Worm (Caenorhabditis elegans) whole organism, young adult: ENCODE data around the gene mam-4.

Source experiments
- F10E7.11 ChIP-seq: sonication (generic microtip); optimal IDR thresholded peaks from 2 replicates; lab custom pipeline; 2017; ENCODE audit warnings: mild to moderate bottlenecking, missing genetic modification characterization, moderate library complexity, missing compliant biosample characterization
- F22D6.2 ChIP-seq: sonication (generic microtip); optimal IDR thresholded peaks from 2 replicates; lab custom pipeline; 2016; ENCODE audit warnings: mild to moderate bottlenecking, missing genetic modification characterization, missing compliant biosample characterization
- F39B2.1 ChIP-seq: fragments of 200-800 bp; sonication (Bioruptor generic); IDR thresholded peaks from 2 replicates; pipeline ENCODE4 v1.3.6; 2022; ENCODE audit warnings: missing genetic modification reagents, missing genetic modification characterization, missing compliant biosample characterization
- F55B11.4 ChIP-seq: sonication (generic microtip); optimal IDR thresholded peaks from 2 replicates; lab custom pipeline; 2016; ENCODE audit warnings: missing compliant biosample characterization, missing genetic modification characterization, borderline replicate concordance; ENCODE audit not compliant: insufficient read depth
- F57C9.4 ChIP-seq: sonication (generic microtip); optimal IDR thresholded peaks from 2 replicates; lab custom pipeline; 2017; ENCODE audit warnings: mild to moderate bottlenecking, missing genetic modification characterization, missing compliant biosample characterization
- K12H6.12 ChIP-seq: fragments of 200-800 bp; sonication (Bioruptor generic); optimal IDR thresholded peaks from 2 replicates; lab custom pipeline; 2018; ENCODE audit warnings: mild to moderate bottlenecking, missing genetic modification characterization, missing compliant biosample characterization
- T07F8.4 ChIP-seq: sonication (generic microtip); optimal IDR thresholded peaks from 2 replicates; lab custom pipeline; 2016; ENCODE audit warnings: mild to moderate bottlenecking, missing genetic modification characterization, moderate library complexity, missing compliant biosample characterization
- Y56A3A.18 ChIP-seq: fragments of 200-800 bp; sonication (Bioruptor generic); IDR thresholded peaks from 2 replicates; pipeline ENCODE4 v1.3.6; 2022; ENCODE audit warnings: missing genetic modification reagents, missing genetic modification characterization, missing compliant biosample characterization
- ama-1 ChIP-seq, 3 experiments: fragments of 150-350 bp in 1 of 3; sonication (generic microtip) in 2 of 3; optimal IDR thresholded peaks; 2 replicates each; lab custom pipeline; 2014 to 2018; ENCODE audit warnings: missing biosample characterization in 2 of 3, missing genetic modification characterization in 2 of 3, missing genetic modification reagents in 2 of 3
- atf-7 ChIP-seq: sonication (generic microtip); optimal IDR thresholded peaks from 2 replicates; lab custom pipeline; 2017; ENCODE audit warnings: mild to moderate bottlenecking, missing genetic modification characterization, missing compliant biosample characterization
- attf-3 ChIP-seq: fragments of 200-800 bp; sonication (Bioruptor generic); conservative IDR thresholded peaks from 2 replicates; pipeline ENCODE4 v1.3.6; 2022; ENCODE audit warnings: missing genetic modification reagents, missing genetic modification characterization, missing compliant biosample characterization
- ceh-100 ChIP-seq: fragments of 200-800 bp; sonication (Bioruptor generic); IDR thresholded peaks from 2 replicates; pipeline ENCODE4 v1.3.6; 2022; ENCODE audit warnings: missing genetic modification reagents, missing genetic modification characterization, missing compliant biosample characterization
- ceh-27 ChIP-seq: fragments of 200-800 bp; sonication (Bioruptor generic); optimal IDR thresholded peaks from 2 replicates; lab custom pipeline; 2018; ENCODE audit warnings: mild to moderate bottlenecking, missing genetic modification characterization, moderate library complexity, missing compliant biosample characterization
- ceh-58 ChIP-seq: fragments of 200-800 bp; sonication (Bioruptor generic); IDR thresholded peaks from 2 replicates; pipeline ENCODE4 v1.3.6; 2022; ENCODE audit warnings: missing genetic modification characterization, missing compliant biosample characterization
- ceh-79 ChIP-seq: sonication (generic microtip); optimal IDR thresholded peaks from 2 replicates; lab custom pipeline; 2017; ENCODE audit warnings: mild to moderate bottlenecking, missing genetic modification characterization, missing compliant biosample characterization
- ceh-91 ChIP-seq: fragments of 200-800 bp; sonication (Bioruptor generic); IDR thresholded peaks from 2 replicates; pipeline ENCODE4 v1.3.6; 2022; ENCODE audit warnings: missing genetic modification reagents, missing genetic modification characterization, missing compliant biosample characterization
- egl-18 ChIP-seq: fragments of 200-800 bp; sonication (Bioruptor generic); IDR thresholded peaks from 2 replicates; pipeline ENCODE4 v1.3.6; 2022; ENCODE audit warnings: missing genetic modification reagents, missing genetic modification characterization, missing compliant biosample characterization
- ekl-4 ChIP-seq: fragments of 200-800 bp; sonication (Bioruptor generic); IDR thresholded peaks from 2 replicates; pipeline ENCODE4 v1.3.6; 2022; ENCODE audit warnings: missing genetic modification reagents, missing genetic modification characterization, missing compliant biosample characterization
- ets-4 ChIP-seq: fragments of 200-800 bp; sonication (Bioruptor generic); optimal IDR thresholded peaks from 2 replicates; lab custom pipeline; 2018; ENCODE audit warnings: mild to moderate bottlenecking, missing genetic modification characterization, missing compliant biosample characterization
- hlh-12 ChIP-seq: sonication (generic microtip); optimal IDR thresholded peaks from 2 replicates; lab custom pipeline; 2016; ENCODE audit warnings: missing genetic modification characterization, missing compliant biosample characterization
- hlh-26 ChIP-seq: fragments of 200-800 bp; sonication (Bioruptor generic); conservative IDR thresholded peaks from 2 replicates; pipeline ENCODE4 v1.3.6; 2022; ENCODE audit warnings: missing genetic modification reagents, missing genetic modification characterization, missing compliant biosample characterization
- hmg-1.2 ChIP-seq: fragments of 200-800 bp; sonication (Bioruptor generic); IDR thresholded peaks from 2 replicates; pipeline ENCODE4 v1.3.6; 2022; ENCODE audit warnings: missing genetic modification reagents, missing genetic modification characterization, missing compliant biosample characterization
- let-526 ChIP-seq: fragments of 200-800 bp; sonication (Bioruptor generic); IDR thresholded peaks from 2 replicates; pipeline ENCODE4 v1.3.6; 2022; ENCODE audit warnings: missing genetic modification reagents, missing genetic modification characterization, missing compliant biosample characterization
- let-607 ChIP-seq, 2 experiments: fragments of 200-800 bp in 1 of 2; sonication (Bioruptor generic) in 1 of 2; sonication (generic microtip) in 1 of 2; optimal IDR thresholded peaks; 2 replicates each; lab custom pipeline; 2016 to 2018; ENCODE audit warnings: mild to moderate bottlenecking in 2 of 2, missing compliant biosample characterization in 2 of 2, missing genetic modification characterization in 2 of 2, moderate library complexity in 2 of 2, missing genotype in 1 of 2
- lin-54 ChIP-seq: fragments of 200-800 bp; sonication (Bioruptor generic); optimal IDR thresholded peaks from 2 replicates; lab custom pipeline; 2018; ENCODE audit warnings: mild to moderate bottlenecking, missing genetic modification characterization, missing compliant biosample characterization
- lsy-27 ChIP-seq: sonication (generic microtip); optimal IDR thresholded peaks from 2 replicates; lab custom pipeline; 2017; ENCODE audit warnings: missing genetic modification characterization, mild to moderate bottlenecking, missing compliant biosample characterization, antibody characterized with exemption, missing genotype, borderline replicate concordance; ENCODE audit not compliant: insufficient read depth
- madf-10 ChIP-seq: sonication (generic microtip); optimal IDR thresholded peaks from 2 replicates; lab custom pipeline; 2016; ENCODE audit warnings: mild to moderate bottlenecking, missing genetic modification characterization, missing compliant biosample characterization
- mcd-1 ChIP-seq: fragments of 200-800 bp; sonication (Bioruptor generic); IDR thresholded peaks from 2 replicates; pipeline ENCODE4 v1.3.6; 2022; ENCODE audit warnings: missing genetic modification reagents, missing genetic modification characterization, missing compliant biosample characterization
- mxl-1 ChIP-seq: sonication (generic microtip); optimal IDR thresholded peaks from 2 replicates; lab custom pipeline; 2016; ENCODE audit warnings: missing genetic modification characterization, missing compliant biosample characterization
- nhr-179 ChIP-seq: sonication (generic microtip); optimal IDR thresholded peaks from 2 replicates; lab custom pipeline; 2016; ENCODE audit warnings: mild to moderate bottlenecking, missing genetic modification characterization, missing compliant biosample characterization
- pha-4 ChIP-seq: fragments of 150-350 bp; sonication (generic microtip); optimal IDR thresholded peaks from 2 replicates; lab custom pipeline; 2014; ENCODE audit warnings: missing biosample characterization, missing genetic modification reagents, missing genetic modification characterization
- rec-8 ChIP-seq, 2 experiments: sonication (generic microtip); optimal IDR thresholded peaks; 2 replicates each; lab custom pipeline; 2016; ENCODE audit warnings: mild to moderate bottlenecking in 2 of 2, missing genetic modification characterization in 2 of 2, missing genetic modification reagents in 2 of 2, missing genotype in 2 of 2, missing biosample characterization in 1 of 2, missing compliant biosample characterization in 1 of 2, moderate library complexity in 1 of 2
- sea-2 ChIP-seq: fragments of 200-800 bp; sonication (Bioruptor generic); IDR thresholded peaks from 2 replicates; pipeline ENCODE4 v1.3.6; 2022; ENCODE audit warnings: missing genetic modification characterization, missing compliant biosample characterization
- snpc-1.1 ChIP-seq: sonication (generic microtip); optimal IDR thresholded peaks from 2 replicates; lab custom pipeline; 2017; ENCODE audit warnings: missing genetic modification characterization, mild to moderate bottlenecking, missing compliant biosample characterization, antibody characterized with exemption, moderate library complexity, missing genotype, missing genetic modification reagents; ENCODE audit not compliant: insufficient read depth
- snpc-1.3 ChIP-seq: sonication (generic microtip); optimal IDR thresholded peaks from 2 replicates; lab custom pipeline; 2017; ENCODE audit warnings: missing genetic modification characterization, mild to moderate bottlenecking, missing compliant biosample characterization, antibody characterized with exemption, moderate library complexity, missing genotype, missing genetic modification reagents; ENCODE audit not compliant: insufficient read depth
- snpc-4 ChIP-seq, 5 experiments: fragments of 150-350 bp in 1 of 5; sonication (generic microtip) in 4 of 5; optimal IDR thresholded peaks; 2 replicates each; lab custom pipeline; 2014 to 2018; ENCODE audit warnings: missing genetic modification characterization in 5 of 5, missing biosample characterization in 3 of 5, antibody characterized with exemption in 2 of 5, mild to moderate bottlenecking in 2 of 5, missing compliant biosample characterization in 2 of 5, missing genotype in 2 of 5, moderate library complexity in 2 of 5, missing genetic modification reagents in 1 of 5
- somi-1 ChIP-seq: fragments of 200-800 bp; sonication (Bioruptor generic); optimal IDR thresholded peaks from 2 replicates; lab custom pipeline; 2018; ENCODE audit warnings: mild to moderate bottlenecking, missing genetic modification characterization, missing compliant biosample characterization
- sptf-2 ChIP-seq: fragments of 200-800 bp; sonication (Bioruptor generic); optimal IDR thresholded peaks from 2 replicates; lab custom pipeline; 2018; ENCODE audit warnings: mild to moderate bottlenecking, missing genetic modification characterization, missing compliant biosample characterization
- unc-62 ChIP-seq: fragments of 150-350 bp; optimal IDR thresholded peaks from 2 replicates; lab custom pipeline; 2014; ENCODE audit warnings: missing biosample characterization, missing genetic modification reagents, missing genetic modification characterization

The mam-4 gene

DNA sequence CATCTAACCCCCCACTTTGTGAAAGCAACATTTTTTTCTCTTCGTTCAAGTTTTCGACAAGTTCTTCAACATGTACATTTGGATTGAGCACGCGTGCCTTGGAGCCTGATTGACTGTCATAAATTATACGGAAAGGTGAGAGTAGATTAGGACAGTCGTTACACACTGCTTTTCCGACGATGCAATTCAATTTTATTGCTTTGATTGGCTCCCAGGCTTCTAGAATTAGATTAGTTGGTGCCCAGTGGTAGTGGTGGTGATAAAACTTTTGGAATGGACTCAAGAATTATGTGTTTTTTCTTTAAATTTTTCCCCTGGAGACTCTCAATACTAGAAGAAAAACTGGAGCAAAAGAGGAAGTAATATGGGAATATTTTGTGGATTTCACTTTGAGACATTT lies 43.5 kb upstream of the mam-4 start (continued):
- no peak for TF ChIP-seq ekl-4 (GFP tag; lab: Robert Waterston, UW)
- no peak for TF ChIP-seq ceh-27 (GFP tag; lab: Kevin White, UChicago)
- TF ChIP-seq F55B11.4 (tag; lab: Kevin White, UChicago), result no peak
- TF ChIP-seq ceh-79 (tag; lab: Kevin White, UChicago), result no peak
- TF ChIP-seq madf-10 (tag; lab: Kevin White, UChicago), result no peak
- no peak for TF ChIP-seq hlh-12
- TF ChIP-seq somi-1 (GFP tag; lab: Kevin White, UChicago), result no peak

DNA sequence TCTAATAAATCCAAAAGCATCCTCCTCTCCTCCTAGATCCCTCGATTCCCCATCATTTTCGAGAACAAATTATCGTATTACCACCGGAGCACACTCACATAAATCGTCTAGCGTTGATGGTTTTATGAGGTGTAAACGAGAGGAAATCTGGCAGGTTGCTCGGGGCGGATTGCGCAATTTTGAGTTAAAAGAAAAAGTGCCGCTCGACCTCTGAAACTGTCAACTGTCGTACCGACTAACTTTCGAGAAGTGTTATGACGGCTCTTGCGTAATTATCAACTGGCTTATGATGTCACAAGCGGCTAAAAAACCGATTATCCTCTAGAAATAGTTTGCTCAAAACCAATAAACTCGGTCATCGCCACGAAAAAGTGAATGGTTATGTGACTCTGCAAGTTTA lies 41.5 kb upstream of the mam-4 start:
- TF ChIP-seq let-607 (tag; optimal IDR thresholded peaks at IDR 0.05; lab: Kevin White, UChicago) (no peak), unc-62 (peak; percentile 5), ceh-91 (GFP tag; lab: Robert Waterston, UW) (no peak)

DNA sequence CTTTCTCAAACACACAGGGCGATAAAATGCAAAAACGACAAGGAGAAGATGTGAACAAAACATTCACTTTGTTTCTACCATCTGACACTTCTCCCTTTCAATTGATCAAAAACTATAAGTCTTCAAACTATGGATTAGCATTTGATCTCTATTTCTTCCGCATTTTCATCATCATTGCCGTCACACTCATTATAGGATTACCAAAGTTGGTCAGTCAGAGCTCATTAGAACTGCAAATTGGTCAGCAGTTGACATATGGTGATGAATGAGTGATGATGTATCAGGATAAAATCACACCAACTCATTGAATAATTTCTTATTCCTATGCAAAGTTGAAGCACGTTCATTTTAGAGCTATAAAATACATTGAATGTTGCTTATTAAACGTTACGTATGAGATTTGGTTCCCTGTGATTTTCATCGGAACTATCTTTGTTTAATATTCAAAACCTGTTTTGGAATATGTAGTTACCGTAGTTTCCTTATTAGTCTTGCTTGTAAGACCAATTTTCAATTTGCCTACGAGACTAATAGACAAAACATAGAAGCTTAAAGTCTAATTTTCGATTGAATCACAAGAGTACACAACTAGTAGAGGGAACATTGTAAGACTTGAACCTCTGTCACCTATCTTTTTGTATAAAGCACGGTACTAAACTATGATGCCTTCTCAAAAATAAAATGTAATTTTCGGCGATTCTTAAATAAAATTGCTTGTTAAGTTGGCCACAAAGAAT lies 38.3 kb upstream of the mam-4 start:
- TF ChIP-seq ceh-27 (GFP tag; lab: Kevin White, UChicago), result no peak
- no peak for TF ChIP-seq T07F8.4
- no peak for TF ChIP-seq F57C9.4 (tag; lab: Kevin White, UChicago)
- TF ChIP-seq F39B2.1, result no peak
- no peak for TF ChIP-seq ets-4 (GFP tag; lab: Kevin White, UChicago)
- no peak for TF ChIP-seq lsy-27
- no peak for TF ChIP-seq lin-54 (GFP tag; lab: Kevin White, UChicago)
- TF ChIP-seq let-526 (GFP tag; lab: Robert Waterston, UW), result no peak
- TF ChIP-seq nhr-179 (tag; lab: Kevin White, UChicago), result no peak
- no peak for TF ChIP-seq egl-18
- no peak for TF ChIP-seq ceh-79 (tag; lab: Kevin White, UChicago)
- TF ChIP-seq F22D6.2 (tag; lab: Kevin White, UChicago), result no peak
- TF ChIP-seq, all 124 proteins: peak for 0

DNA sequence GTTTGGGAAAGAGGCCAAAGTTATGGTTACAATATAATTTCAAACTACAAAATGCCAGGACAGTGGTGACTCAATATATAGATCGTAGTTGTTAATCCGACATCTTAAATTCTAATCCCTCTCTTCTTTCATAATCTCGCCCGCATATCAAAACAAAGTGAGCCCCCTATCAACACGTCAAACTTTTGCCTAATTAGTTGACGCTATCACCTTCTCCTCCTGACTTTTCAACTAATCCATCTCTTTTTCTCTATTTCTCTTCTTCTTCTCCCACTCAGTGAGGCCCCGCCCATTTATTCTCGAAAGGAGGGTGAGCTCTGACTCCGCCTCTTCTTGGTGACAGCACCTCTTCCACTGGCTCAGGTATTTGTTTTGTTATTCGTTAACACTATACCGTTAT lies 36.6 kb upstream of the mam-4 start:
- TF ChIP-seq mcd-1 (no peak), hmg-1.2 (GFP tag; lab: Robert Waterston, UW) (0 out of 2 replicates have a peak, but pooled peaks have one; percentile 11), attf-3 (GFP tag; lab: Robert Waterston, UW) (no peak), K12H6.12 (no peak), unc-62 (no peak)

DNA sequence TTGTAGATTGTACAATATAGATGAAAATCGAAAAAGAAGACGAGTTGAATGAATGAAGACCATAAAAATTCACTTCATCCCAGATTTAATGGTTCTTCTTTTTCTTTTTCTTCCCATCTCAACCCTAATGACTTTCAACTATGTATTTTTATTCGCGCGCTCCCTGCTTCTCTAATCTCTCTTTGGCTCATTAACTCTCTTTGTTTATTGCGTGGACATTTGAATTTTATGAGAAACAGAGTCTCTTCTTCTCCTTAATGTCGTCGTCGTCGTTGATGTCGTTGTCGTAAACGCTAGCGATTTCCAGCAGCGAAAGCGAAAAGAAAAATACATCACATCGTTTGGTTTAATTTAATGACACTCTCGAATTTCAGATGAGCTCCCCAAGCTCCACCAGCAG lies 33.4 kb upstream of the mam-4 start:
- TF ChIP-seq mxl-1 (no peak), hlh-26 (GFP tag; lab: Robert Waterston, UW) (no peak), atf-7 (tag; lab: Kevin White, UChicago) (no peak), F10E7.11 (no peak), ceh-58 (GFP tag; lab: Robert Waterston, UW) (no peak)
- TF ChIP-seq, all 124 proteins: peak for 0

DNA sequence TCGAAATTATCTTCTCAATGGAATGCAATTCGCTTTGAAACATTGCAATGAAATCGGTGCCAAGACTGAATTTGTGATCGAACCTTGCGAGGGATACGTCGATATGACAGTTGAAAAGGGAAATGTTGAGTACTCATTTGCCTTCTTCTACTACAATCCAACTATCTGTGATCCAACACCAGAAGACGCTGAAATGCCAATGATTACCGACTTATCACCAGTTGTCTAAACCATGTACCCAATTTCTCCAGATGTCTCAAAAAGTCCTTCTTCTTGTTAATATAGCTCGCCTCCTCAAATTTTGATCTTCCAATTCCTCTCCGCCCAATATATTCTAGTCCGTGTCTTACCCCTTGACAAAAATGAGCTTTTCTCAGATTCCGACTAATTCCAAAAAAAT lies 31.8 kb upstream of the mam-4 start:
- TF ChIP-seq egl-18, result no peak
- no peak for TF ChIP-seq sptf-2
- TF ChIP-seq rec-8 (tag; optimal IDR thresholded peaks at IDR 0.05; lab: Kevin White, UChicago), result no peak
- TF ChIP-seq ama-1 (optimal IDR thresholded peaks at IDR 0.05; lab: Kevin White, UChicago), result no peak
- no peak for TF ChIP-seq ama-1 (GFP tag; optimal IDR thresholded peaks at IDR 0.05; lab: Kevin White, UChicago)
- no peak for TF ChIP-seq sea-2
- TF ChIP-seq snpc-1.1 (tag; lab: Kevin White, UChicago), result no peak
- TF ChIP-seq snpc-4 (GFP tag; optimal IDR thresholded peaks at IDR 0.05; lab: Kevin White, UChicago), result no peak
- TF ChIP-seq snpc-4 (tag; optimal IDR thresholded peaks at IDR 0.05; lab: Kevin White, UChicago), result no peak
- no peak for TF ChIP-seq ceh-91 (GFP tag; lab: Robert Waterston, UW)
- TF ChIP-seq ceh-100 (GFP tag; lab: Robert Waterston, UW), result no peak
- no peak for TF ChIP-seq Y56A3A.18 (GFP tag; lab: Robert Waterston, UW)
- TF ChIP-seq snpc-1.3 (tag; lab: Kevin White, UChicago), result no peak
- no peak for TF ChIP-seq pha-4 (tag; lab: Kevin White, UChicago)
